Worm (Caenorhabditis elegans) whole organism, mixed stage, embryonic: ENCODE results near the gene spc-2.

Source experiments
- M03D4.4 ChIP-seq: sonication (generic microtip); optimal IDR thresholded peaks from 2 replicates; lab custom pipeline; 2017; ENCODE audit warnings: mild to moderate bottlenecking, missing genetic modification characterization, missing compliant biosample characterization
- ceh-83 ChIP-seq: fragments of 200-800 bp; sonication (Bioruptor generic); optimal IDR thresholded peaks from 2 replicates; lab custom pipeline; 2018; ENCODE audit warnings: mild to moderate bottlenecking, missing genetic modification characterization, missing compliant biosample characterization
- ces-1 ChIP-seq: fragments of 150-350 bp; optimal IDR thresholded peaks from 2 replicates; lab custom pipeline; 2014; ENCODE audit warnings: missing biosample characterization, missing genetic modification reagents, missing genetic modification characterization
- hlh-1 ChIP-seq: fragments of 150-350 bp; optimal IDR thresholded peaks from 2 replicates; lab custom pipeline; 2014; ENCODE audit warnings: missing biosample characterization, missing genetic modification reagents, missing genetic modification characterization
- lin-13 ChIP-seq: fragments of 150-350 bp; optimal IDR thresholded peaks from 2 replicates; lab custom pipeline; 2014; ENCODE audit warnings: missing biosample characterization, missing genetic modification characterization
- lin-32 ChIP-seq: fragments of 200-800 bp; sonication (Bioruptor generic); optimal IDR thresholded peaks from 2 replicates; lab custom pipeline; 2018; ENCODE audit warnings: mild to moderate bottlenecking, missing genetic modification characterization, missing compliant biosample characterization
- mab-5 ChIP-seq: fragments of 150-350 bp; optimal IDR thresholded peaks from 2 replicates; lab custom pipeline; 2014; ENCODE audit warnings: missing biosample characterization, missing genetic modification characterization
- mep-1 ChIP-seq: fragments of 150-350 bp; optimal IDR thresholded peaks from 2 replicates; lab custom pipeline; 2017; ENCODE audit warnings: missing biosample characterization, missing genetic modification reagents, missing genetic modification characterization, inconsistent platforms
- nhr-28 ChIP-seq: fragments of 150-350 bp; optimal IDR thresholded peaks from 2 replicates; lab custom pipeline; 2014; ENCODE audit warnings: missing biosample characterization, missing genetic modification characterization
- pha-4 ChIP-seq: fragments of 150-350 bp; optimal IDR thresholded peaks from 2 replicates; lab custom pipeline; 2018; ENCODE audit warnings: missing biosample characterization, missing genetic modification reagents, missing genetic modification characterization
- snpc-4 ChIP-seq: fragments of 150-350 bp; optimal IDR thresholded peaks from 2 replicates; lab custom pipeline; 2014; ENCODE audit warnings: missing biosample characterization, missing genetic modification characterization
- sptf-1 ChIP-seq: sonication (generic microtip); optimal IDR thresholded peaks from 2 replicates; lab custom pipeline; 2017; ENCODE audit warnings: mild to moderate bottlenecking, missing genetic modification characterization, moderate library complexity, missing compliant biosample characterization
- tbx-8 ChIP-seq: fragments of 200-800 bp; sonication (Bioruptor generic); optimal IDR thresholded peaks from 2 replicates; lab custom pipeline; 2018; ENCODE audit warnings: mild to moderate bottlenecking, missing genetic modification characterization, moderate library complexity, missing compliant biosample characterization
- ztf-11 ChIP-seq: fragments of 150-350 bp; optimal IDR thresholded peaks from 2 replicates; lab custom pipeline; 2014; ENCODE audit warnings: missing biosample characterization, missing genetic modification characterization

spc-2 gene

ce11 chrIII:8235880-8236279 lies 54.2 kb downstream of the spc-2 start, which contains the start of gene C02F5.5:
C02F5.5 (plus strand) TSS chrIII:8236180.
- no peak for TF ChIP-seq tbx-8 (GFP tag; lab: Kevin White, UChicago)
- no peak for TF ChIP-seq sptf-1 (tag; lab: Kevin White, UChicago)
- no peak for TF ChIP-seq lin-32 (GFP tag; lab: Kevin White, UChicago)
- TF ChIP-seq pha-4 = no peak
- no peak for TF ChIP-seq nhr-28 (tag; lab: Kevin White, UChicago)
- TF ChIP-seq hlh-1 = no peak
- TF ChIP-seq lin-13 (tag; lab: Kevin White, UChicago) = no peak
- TF ChIP-seq ceh-83 (GFP tag; lab: Kevin White, UChicago) = no peak
- no peak for TF ChIP-seq snpc-4
- TF ChIP-seq mep-1 (tag; lab: Kevin White, UChicago) = no peak
- no peak for TF ChIP-seq mab-5
- TF ChIP-seq M03D4.4 = no peak

ce11 chrIII:8237827-8238226 lies 56.1 kb downstream of the spc-2 start, which contains the start of gene tsp-2:
tsp-2 (minus strand) TSS chrIII:8237935.
- TF ChIP-seq ztf-11 (tag; lab: Kevin White, UChicago) (no peak), tbx-8 (GFP tag; lab: Kevin White, UChicago) (no peak), ces-1 (GFP tag; lab: Kevin White, UChicago) (no peak)
